Fruit fly (Drosophila melanogaster) whole organism: ENCODE data around the gene ATPsynepsilonL.

ENCODE experiments used
- CG8478 ChIP-seq: fragments of >200 bp; optimal IDR thresholded peaks from 2 replicates; lab custom pipeline; 2018; ENCODE audit warnings: inconsistent platforms
- pan ChIP-seq: fragments of >200 bp; optimal IDR thresholded peaks from 2 replicates; lab custom pipeline; 2017
- usp ChIP-seq: fragments of >200 bp; optimal IDR thresholded peaks from 2 replicates; lab custom pipeline; 2017; ENCODE audit warnings: missing biosample characterization, missing genetic modification characterization, mixed read lengths

- no peak for TF ChIP-seq CG8478 (lab: Kevin White, UChicago)
- no peak for TF ChIP-seq pan
- TF ChIP-seq usp, result no peak
Observed at dm6 chr3R:10135011-10135410, 13.4 kb downstream of the ATPsynepsilonL start.
